Fruit fly (Drosophila melanogaster) Kc167 (cell line): ENCODE data around the gene CG15628.

Source experiments
- Myc ChIP-seq: fragments of >200 bp; optimal IDR thresholded peaks from 2 replicates; lab custom pipeline; 2017; ENCODE audit warnings: missing external identifiers
- Sin3A ChIP-seq: fragments of >200 bp; optimal IDR thresholded peaks from 2 replicates; lab custom pipeline; 2018; ENCODE audit warnings: missing external identifiers
- h ChIP-seq: fragments of >200 bp; optimal IDR thresholded peaks from 3 replicates; lab custom pipeline; 2018; ENCODE audit warnings: missing external identifiers
- insv ChIP-seq: fragments of >200 bp; optimal IDR thresholded peaks from 3 replicates; lab custom pipeline; 2018; ENCODE audit warnings: missing external identifiers
- psq ChIP-seq: fragments of >200 bp; optimal IDR thresholded peaks from 2 replicates; lab custom pipeline; 2017; ENCODE audit warnings: missing external identifiers
- ttk ChIP-seq: sonication (Bioruptor generic); optimal IDR thresholded peaks from 2 replicates; lab custom pipeline; 2017; ENCODE audit warnings: missing external identifiers

dm6 chr2L:4868383-4868782 is 46.8 kb downstream of the CG15628 start:
- TF ChIP-seq ttk (lab: Kevin White, UChicago) (no peak), psq (lab: Kevin White, UChicago) (no peak), h (lab: Kevin White, UChicago) (no peak), Myc (lab: Kevin White, UChicago) (no peak), insv (no peak), Sin3A (lab: Kevin White, UChicago) (no peak)
